Worm (Caenorhabditis elegans): ENCODE measurements around the gene mltn-10.

Gene mltn-10

DNA sequence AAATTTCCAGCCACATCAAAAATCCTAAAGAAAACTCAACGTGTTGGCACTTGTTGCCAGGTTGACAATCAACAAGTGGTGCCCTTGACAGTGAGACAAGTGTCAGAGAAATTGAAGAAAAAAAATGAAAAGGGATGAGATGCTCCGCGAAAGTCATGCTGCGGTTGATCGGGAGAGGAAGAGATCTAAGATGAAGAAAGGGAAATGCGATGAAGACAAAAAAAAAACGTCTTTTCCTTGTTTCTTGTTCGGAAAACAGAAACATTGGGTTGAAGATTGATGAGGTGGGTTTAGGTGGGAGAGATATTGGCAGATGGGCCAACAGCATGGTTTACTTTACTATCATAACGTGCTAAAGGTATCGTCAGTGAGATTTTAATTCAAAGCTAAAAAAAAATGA is 47.3 kb downstream of the mltn-10 start:
- TF ChIP-seq tlf-1 (GFP tag; optimal IDR thresholded peaks at IDR 0.05), result no peak
- no peak for TF ChIP-seq lir-1 (GFP tag; conservative IDR thresholded peaks at IDR 0.05)
- TF ChIP-seq mxl-1 (tag; optimal IDR thresholded peaks at IDR 0.05), result no peak
- no peak for TF ChIP-seq ceh-100 (GFP tag; IDR thresholded peaks at IDR 0.05)
- no peak for TF ChIP-seq chd-7 (tag; optimal IDR thresholded peaks at IDR 0.05)
- TF ChIP-seq ZK185.1 (tag; optimal IDR thresholded peaks at IDR 0.05; ENCODE audit: poor library complexity, severe bottlenecking), result no peak
- TF ChIP-seq T26A5.8 (tag; optimal IDR thresholded peaks at IDR 0.05), result no peak
- no peak for TF ChIP-seq Y53F4B.3 (GFP tag; IDR thresholded peaks at IDR 0.05)
- no peak for TF ChIP-seq let-607 (tag; optimal IDR thresholded peaks at IDR 0.05)
- TF ChIP-seq Y67H2A.10 (GFP tag; conservative IDR thresholded peaks at IDR 0.05), result no peak
- no peak for TF ChIP-seq nhr-179 (tag; optimal IDR thresholded peaks at IDR 0.05)
- no peak for TF ChIP-seq snpc-3.4 (tag; optimal IDR thresholded peaks at IDR 0.05)
- TF ChIP-seq nhr-80 (tag; optimal IDR thresholded peaks at IDR 0.05), result no peak
- TF ChIP-seq ztf-6 (GFP tag; IDR thresholded peaks at IDR 0.05), result no peak

ce11 chrII:14672095-14672494 is 49.2 kb downstream of the mltn-10 start:
- TF ChIP-seq ztf-6 (GFP tag; IDR thresholded peaks at IDR 0.05), result no peak
- no peak for TF ChIP-seq sdz-38 (tag; optimal IDR thresholded peaks at IDR 0.05)
- no peak for TF ChIP-seq F39B2.1 (GFP tag; IDR thresholded peaks at IDR 0.05)
- TF ChIP-seq B0035.1 (tag; optimal IDR thresholded peaks at IDR 0.05), result no peak
- no peak for TF ChIP-seq hsf-1 (GFP tag; IDR thresholded peaks at IDR 0.05)
- TF ChIP-seq ceh-40 (GFP tag; IDR thresholded peaks at IDR 0.05), result no peak
- TF ChIP-seq ama-1 (optimal IDR thresholded peaks at IDR 0.05), result no peak
- TF ChIP-seq ama-1 (GFP tag; optimal IDR thresholded peaks at IDR 0.05), result no peak
- TF ChIP-seq ekl-4 (GFP tag; IDR thresholded peaks at IDR 0.05), result no peak
- no peak for TF ChIP-seq tlf-1 (GFP tag; optimal IDR thresholded peaks at IDR 0.05)
- TF ChIP-seq ztf-26 (tag; optimal IDR thresholded peaks at IDR 0.05), result no peak
- TF ChIP-seq hmg-1.2 (GFP tag; IDR thresholded peaks at IDR 0.05), result no peak
- no peak for TF ChIP-seq mxl-1 (tag; optimal IDR thresholded peaks at IDR 0.05)
- TF ChIP-seq ccch-3 (GFP tag; optimal IDR thresholded peaks at IDR 0.05), result no peak
- TF ChIP-seq T07F8.4 (tag; optimal IDR thresholded peaks at IDR 0.05), result no peak
- TF ChIP-seq F37B4.10 (GFP tag; IDR thresholded peaks at IDR 0.05), result no peak
- TF ChIP-seq ceh-27 (GFP tag; optimal IDR thresholded peaks at IDR 0.05), result no peak
- TF ChIP-seq ceh-91 (GFP tag; IDR thresholded peaks at IDR 0.05), result no peak
- TF ChIP-seq lsl-1 (GFP tag; optimal IDR thresholded peaks at IDR 0.05), result no peak

DNA sequence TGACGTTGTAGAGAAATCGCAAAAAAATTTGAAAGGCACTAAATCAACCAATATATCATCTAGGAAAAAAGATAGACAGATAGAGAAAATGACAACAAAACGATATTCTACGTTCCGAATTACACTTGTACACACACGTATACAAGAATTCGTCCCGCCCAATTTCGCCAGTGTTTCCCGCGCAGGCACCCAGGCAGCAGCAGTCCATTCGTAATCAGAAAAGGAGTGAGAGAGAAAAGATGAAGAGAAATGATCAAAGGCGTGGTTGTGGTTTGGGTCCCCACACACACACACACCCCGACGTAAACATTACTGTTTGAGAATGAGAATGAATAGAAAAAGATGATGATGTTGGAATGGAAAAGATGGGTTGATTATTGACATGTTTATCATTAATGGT is 50.8 kb downstream of the mltn-10 start:
- TF ChIP-seq ceh-100 (GFP tag; IDR thresholded peaks at IDR 0.05) (no peak), egrh-3 (GFP tag; IDR thresholded peaks at IDR 0.05) (no peak), snpc-1.3 (tag; optimal IDR thresholded peaks at IDR 0.05; ENCODE audit: insufficient read depth) (no peak), aptf-2 (GFP tag; conservative IDR thresholded peaks at IDR 0.05) (no peak), rpc-1 (optimal IDR thresholded peaks at IDR 0.05) (no peak), rpc-1 (tag; optimal IDR thresholded peaks at IDR 0.05) (no peak), Y53G8AR.9 (GFP tag; conservative IDR thresholded peaks at IDR 0.05) (no peak), F37B4.10 (GFP tag; IDR thresholded peaks at IDR 0.05) (no peak), him-1 (tag; optimal IDR thresholded peaks at IDR 0.05) (no peak), sdz-38 (tag; optimal IDR thresholded peaks at IDR 0.05) (no peak), F22D6.2 (tag; optimal IDR thresholded peaks at IDR 0.05) (no peak), egl-44 (GFP tag; IDR thresholded peaks at IDR 0.05) (no peak), Y79H2A.3 (GFP tag; conservative IDR thresholded peaks at IDR 0.05) (no peak), hlh-12 (tag; optimal IDR thresholded peaks at IDR 0.05) (no peak), chd-7 (tag; optimal IDR thresholded peaks at IDR 0.05) (no peak)

All from whole organism, young adult.